Fruit fly (Drosophila melanogaster): Measurements from ENCODE around the gene CG9399.
A peak's percentile ranks its signal among the peaks of the same experiment; 100 is the strongest.

CG9399 gene

dm6 chr3R:9559413-9560014 is 14.5 kb downstream of the CG9399 start, which contains the start of the genes AP-1mu and MBD-like (continued):
- peak; percentile 11 for TF ChIP-seq CG1529 (GFP tag; optimal IDR thresholded peaks at IDR 0.05)
- TF ChIP-seq Adf1 (GFP tag; IDR thresholded peaks at IDR 0.05), result peak; percentile 33; the same call in 1 of the 2 replicates
- no peak for TF ChIP-seq CG6683 (GFP tag; optimal IDR thresholded peaks at IDR 0.05)
- no peak for TF ChIP-seq CG10959 (GFP tag; IDR thresholded peaks at IDR 0.05)
- TF ChIP-seq grn (GFP tag; optimal IDR thresholded peaks at IDR 0.05), result peak; percentile 24
- TF ChIP-seq NFAT (GFP tag; IDR thresholded peaks at IDR 0.05), result no peak
- peak; percentile 69 for TF ChIP-seq bcd (GFP tag; optimal IDR thresholded peaks at IDR 0.05)
- TF ChIP-seq CG4424 (GFP tag; optimal IDR thresholded peaks at IDR 0.05), result peak; percentile 70
- TF ChIP-seq CG7271 (tag; optimal IDR thresholded peaks at IDR 0.05), result no peak
- peak; percentile 25; the same call in 1 of the 3 replicates for TF ChIP-seq croc (GFP tag; conservative IDR thresholded peaks at IDR 0.05)
- TF ChIP-seq CG14860 (GFP tag; IDR thresholded peaks at IDR 0.05; ENCODE audit: partially characterized antibody), result no peak
- peak; percentile 66 for TF ChIP-seq Hr3 (GFP tag; optimal IDR thresholded peaks at IDR 0.05)
- peak; percentile 12; the same call in 1 of the 3 replicates for TF ChIP-seq Dbx (GFP tag; IDR thresholded peaks at IDR 0.05)
- peak; percentile 44; the same call in 1 of the 3 replicates for TF ChIP-seq CG11093 (GFP tag; IDR thresholded peaks at IDR 0.05)
- peak; percentile 56 for TF ChIP-seq CG4730 (GFP tag; IDR thresholded peaks at IDR 0.05)
- no peak for TF ChIP-seq Bgb (GFP tag; IDR thresholded peaks at IDR 0.05; ENCODE audit: partially characterized antibody)
- no peak for TF ChIP-seq seq (GFP tag; IDR thresholded peaks at IDR 0.05)
- no peak for TF ChIP-seq NK7.1 (GFP tag; optimal IDR thresholded peaks at IDR 0.05)
- TF ChIP-seq Rfx (GFP tag; IDR thresholded peaks at IDR 0.05), result peak; percentile 76
- TF ChIP-seq CG18619 (GFP tag; optimal IDR thresholded peaks at IDR 0.05), result peak; percentile 66
- TF ChIP-seq CG15073 (GFP tag; optimal IDR thresholded peaks at IDR 0.05), result no peak
- TF ChIP-seq crp (GFP tag; optimal IDR thresholded peaks at IDR 0.05), result peak in 1 of 2 experiments; percentile 76
- peak; percentile 14; the same call in 1 of the 3 replicates for TF ChIP-seq Mrtf (GFP tag; IDR thresholded peaks at IDR 0.05)
- TF ChIP-seq da (GFP tag; optimal IDR thresholded peaks at IDR 0.05), result peak; percentile 16
- TF ChIP-seq CG17359 (tag; optimal IDR thresholded peaks at IDR 0.05), result peak; percentile 36
- TF ChIP-seq Kr (GFP tag; optimal IDR thresholded peaks at IDR 0.05), result no peak
- TF ChIP-seq CG10321 (GFP tag; IDR thresholded peaks at IDR 0.05), result no peak
- no peak for TF ChIP-seq usp (GFP tag; optimal IDR thresholded peaks at IDR 0.05)
- no peak for TF ChIP-seq Stat92E (GFP tag; optimal IDR thresholded peaks at IDR 0.05)
- TF ChIP-seq Xrp1 (GFP tag; IDR thresholded peaks at IDR 0.05), result peak; percentile 50
- peak; percentile 38 for TF ChIP-seq gcm (GFP tag; optimal IDR thresholded peaks at IDR 0.05)
- peak; percentile 79 for TF ChIP-seq CG12391 (tag; optimal IDR thresholded peaks at IDR 0.05)
- no peak for TF ChIP-seq Trl (optimal IDR thresholded peaks at IDR 0.05)
- TF ChIP-seq Trl (GFP tag; optimal IDR thresholded peaks at IDR 0.05), result peak; percentile 79
- TF ChIP-seq stwl (tag; optimal IDR thresholded peaks at IDR 0.05), result peak; percentile 73
- TF ChIP-seq bsh (GFP tag; optimal IDR thresholded peaks at IDR 0.05), result peak in 1 of 2 experiments; percentile 50
- TF ChIP-seq CG8478 (optimal IDR thresholded peaks at IDR 0.05), result no peak
- TF ChIP-seq lilli (GFP tag; optimal IDR thresholded peaks at IDR 0.05), result peak; percentile 85
- TF ChIP-seq CG9797 (GFP tag; optimal IDR thresholded peaks at IDR 0.05), result peak; percentile 94
- peak; percentile 66 for TF ChIP-seq CG1792 (GFP tag; optimal IDR thresholded peaks at IDR 0.05)
- TF ChIP-seq vvl (GFP tag; IDR thresholded peaks at IDR 0.05), result peak; percentile 75
- TF ChIP-seq CG13287 (GFP tag; IDR thresholded peaks at IDR 0.05; ENCODE audit: partially characterized antibody), result peak; percentile 55; the same call in 1 of the 2 replicates
- TF ChIP-seq TFAM (GFP tag; optimal IDR thresholded peaks at IDR 0.05), result no peak
- TF ChIP-seq CG18764 (GFP tag; optimal IDR thresholded peaks at IDR 0.05), result peak; percentile 28
- peak; percentile 22 for TF ChIP-seq vfl (GFP tag; optimal IDR thresholded peaks at IDR 0.05)
- peak; percentile 60 for TF ChIP-seq CG7372 (GFP tag; IDR thresholded peaks at IDR 0.05)
- no peak for TF ChIP-seq Hand (GFP tag; optimal IDR thresholded peaks at IDR 0.05)
- TF ChIP-seq Chrac-16 (GFP tag; optimal IDR thresholded peaks at IDR 0.05), result peak; percentile 65
- peak; percentile 47 for TF ChIP-seq shn (GFP tag; optimal IDR thresholded peaks at IDR 0.05)
- TF ChIP-seq H2.0 (GFP tag; IDR thresholded peaks at IDR 0.05), result peak; percentile 47; the same call in 1 of the 2 replicates

All from whole organism, embryonic.